Fruit fly (Drosophila melanogaster) whole organism, wandering third instar larva: Measurements from ENCODE around the gene armi.

ENCODE experiments used
- CG32264 ChIP-seq: fragments of 200-800 bp; sonication (Bioruptor generic); optimal IDR thresholded peaks from 2 replicates; lab custom pipeline; 2016; ENCODE audit warnings: missing biosample characterization, missing genetic modification characterization
- Dfd ChIP-seq: fragments of >200 bp; optimal IDR thresholded peaks from 2 replicates; lab custom pipeline; 2017; ENCODE audit warnings: missing biosample characterization, missing genetic modification characterization
- Jra ChIP-seq: sonication (Bioruptor generic); optimal IDR thresholded peaks from 2 replicates; lab custom pipeline; 2016; ENCODE audit warnings: missing biosample characterization, missing genetic modification characterization
- N ChIP-seq: fragments of >200 bp; optimal IDR thresholded peaks from 2 replicates; lab custom pipeline; 2018; ENCODE audit warnings: missing biosample characterization, missing external identifiers, missing genetic modification characterization
- br ChIP-seq: fragments of 200-800 bp; sonication (Bioruptor generic); optimal IDR thresholded peaks from 2 replicates; lab custom pipeline; 2016; ENCODE audit warnings: missing biosample characterization, missing genetic modification characterization
- fru ChIP-seq: fragments of 200-800 bp; sonication (Bioruptor generic); optimal IDR thresholded peaks from 3 replicates; lab custom pipeline; 2016; ENCODE audit warnings: missing biosample characterization, mild to moderate bottlenecking, missing genetic modification characterization
- h ChIP-seq: fragments of 200-800 bp; sonication (Bioruptor generic); optimal IDR thresholded peaks from 3 replicates; lab custom pipeline; 2016; ENCODE audit warnings: missing biosample characterization, mild to moderate bottlenecking, missing genetic modification characterization
- sage ChIP-seq: fragments of 200-800 bp; sonication (Bioruptor generic); optimal IDR thresholded peaks from 2 replicates; lab custom pipeline; 2016; ENCODE audit warnings: missing biosample characterization, mild to moderate bottlenecking, missing genetic modification characterization
- woc ChIP-seq: sonication (Bioruptor generic); optimal IDR thresholded peaks from 2 replicates; lab custom pipeline; 2016; ENCODE audit warnings: missing biosample characterization, mild to moderate bottlenecking, missing genetic modification characterization

DNA sequence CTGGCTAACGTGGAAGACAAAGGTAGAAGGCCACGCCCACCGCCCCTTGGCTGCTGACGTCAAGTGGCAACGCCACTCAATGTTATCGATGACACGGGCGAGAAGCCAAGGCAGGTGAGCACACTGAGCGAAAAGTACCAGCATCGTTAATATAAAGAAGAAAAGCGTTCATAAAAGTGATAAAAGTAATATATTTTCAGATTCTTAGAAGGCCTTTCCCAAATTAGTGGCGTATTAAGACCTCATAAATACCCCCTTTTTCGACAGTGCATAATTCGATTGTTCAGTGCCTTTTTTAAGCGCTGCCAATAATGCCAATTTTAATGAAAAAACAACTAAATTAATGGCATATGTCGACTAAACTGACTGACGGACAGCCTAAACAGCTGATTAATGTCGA, 11.4 kb upstream of the armi start:
- TF ChIP-seq br (GFP tag; lab: Kevin White, UChicago), result peak; percentile 30
- no peak for TF ChIP-seq Dfd
- TF ChIP-seq CG32264 (GFP tag; lab: Kevin White, UChicago), result no peak
- TF ChIP-seq N (GFP tag; lab: Kevin White, UChicago), result no peak
- TF ChIP-seq woc (GFP tag; lab: Kevin White, UChicago), result no peak
- peak; percentile 7 for TF ChIP-seq fru (GFP tag; lab: Kevin White, UChicago)
- TF ChIP-seq h (GFP tag; lab: Kevin White, UChicago), result no peak
- no peak for TF ChIP-seq Jra (GFP tag; lab: Kevin White, UChicago)
- TF ChIP-seq sage (GFP tag; lab: Kevin White, UChicago), result no peak
